Worm (Caenorhabditis elegans) whole organism, L4 larva: Measurements from ENCODE around the gene R02E4.2.

Source experiments
- Y105C5A.15 ChIP-seq: fragments of 200-800 bp; sonication (Bioruptor generic); IDR thresholded peaks from 2 replicates; pipeline ENCODE4 v1.3.6; 2022; ENCODE audit warnings: missing genetic modification characterization, missing compliant biosample characterization
- ceh-28 ChIP-seq: fragments of 150-350 bp; optimal IDR thresholded peaks from 2 replicates; lab custom pipeline; 2014; ENCODE audit warnings: missing biosample characterization, missing genetic modification reagents, missing genetic modification characterization
- lin-39 ChIP-seq: fragments of 150-350 bp; optimal IDR thresholded peaks from 2 replicates; lab custom pipeline; 2014; ENCODE audit warnings: missing biosample characterization, missing genetic modification reagents, missing genetic modification characterization

DNA sequence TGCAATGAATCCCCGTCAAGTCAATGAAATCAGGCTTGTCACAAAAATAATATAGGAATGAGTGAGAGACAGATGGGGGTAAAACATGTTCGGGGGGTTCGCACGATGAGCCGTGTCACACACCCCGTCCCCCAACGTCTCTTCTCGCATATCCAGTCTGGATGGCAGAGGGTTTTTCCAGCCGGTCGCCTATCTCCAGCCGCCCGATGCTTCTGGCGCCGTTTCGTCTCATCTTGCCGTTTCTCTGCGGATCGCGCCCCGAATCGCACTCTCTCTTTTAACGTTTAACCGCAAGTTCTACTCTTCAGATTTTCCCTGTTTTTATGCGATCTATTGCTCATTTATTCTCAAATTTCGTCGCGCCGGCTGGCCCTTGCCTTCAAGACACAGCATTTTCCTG lies 45.3 kb upstream of the R02E4.2 start:
- no peak for TF ChIP-seq ceh-28 (tag; lab: Kevin White, UChicago)
- no peak for TF ChIP-seq lin-39 (tag; lab: Kevin White, UChicago)
- TF ChIP-seq Y105C5A.15 (GFP tag; lab: Robert Waterston, UW), result no peak
